Fruit fly (Drosophila melanogaster): ENCODE results near the gene CG5194.
A peak's percentile ranks its signal among the peaks of the same experiment; 100 is the strongest.

Gene CG5194

dm6 chr3L:9025680-9026079, 16.0 kb upstream of the CG5194 start (continued):
- TF ChIP-seq al (GFP tag; IDR thresholded peaks at IDR 0.05) (peak; percentile 87), exex (tag; optimal IDR thresholded peaks at IDR 0.05) (peak; percentile 15), BtbVII (GFP tag; optimal IDR thresholded peaks at IDR 0.05) (peak; percentile 65), ewg (GFP tag; optimal IDR thresholded peaks at IDR 0.05) (peak; percentile 72), CG8359 (GFP tag; optimal IDR thresholded peaks at IDR 0.05; ENCODE audit: borderline replicate concordance) (peak; percentile 61), Ssrp (tag; optimal IDR thresholded peaks at IDR 0.05) (peak; percentile 78), CG11560 (tag; IDR thresholded peaks at IDR 0.05) (peak; percentile 76; the same call in 2 of the 3 replicates), Side (GFP tag; optimal IDR thresholded peaks at IDR 0.05) (peak; percentile 78), sisA (GFP tag; IDR thresholded peaks at IDR 0.05) (peak; percentile 89), sim (GFP tag; IDR thresholded peaks at IDR 0.05) (peak; percentile 86), CoRest (tag; optimal IDR thresholded peaks at IDR 0.05) (peak; percentile 88), her (GFP tag; optimal IDR thresholded peaks at IDR 0.05) (peak; percentile 37), scrt (GFP tag; optimal IDR thresholded peaks at IDR 0.05) (peak; percentile 70), CG6272 (GFP tag; IDR thresholded peaks at IDR 0.05) (peak; percentile 83), B-H1 (GFP tag; IDR thresholded peaks at IDR 0.05) (peak; percentile 84), hb (GFP tag; IDR thresholded peaks at IDR 0.05; ENCODE audit: partially characterized antibody) (no peak), nmo (GFP tag; optimal IDR thresholded peaks at IDR 0.05) (peak; percentile 89), Sry-δ (GFP tag; optimal IDR thresholded peaks at IDR 0.05) (peak; percentile 37), ttk (GFP tag; IDR thresholded peaks at IDR 0.05) (peak; percentile 87), HHEX (GFP tag; optimal IDR thresholded peaks at IDR 0.05) (peak; percentile 70), CG32772 (GFP tag; IDR thresholded peaks at IDR 0.05) (peak; percentile 90), Fer2 (tag; optimal IDR thresholded peaks at IDR 0.05) (peak; percentile 45), chif (GFP tag; optimal IDR thresholded peaks at IDR 0.05) (peak; percentile 73 to 87), CG7928 (GFP tag; optimal IDR thresholded peaks at IDR 0.05) (no peak), CG17328 (GFP tag; IDR thresholded peaks at IDR 0.05) (peak; percentile 92), Ptx1 (GFP tag; IDR thresholded peaks at IDR 0.05) (peak; percentile 94), Med (GFP tag) (peak; percentile 96), Elba2 (GFP tag; optimal IDR thresholded peaks at IDR 0.05) (peak; percentile 19), CG4424 (GFP tag; optimal IDR thresholded peaks at IDR 0.05) (peak; percentile 86), CG15601 (tag; optimal IDR thresholded peaks at IDR 0.05) (peak; percentile 75), kah (GFP tag; optimal IDR thresholded peaks at IDR 0.05) (peak; percentile 68), Xbp1 (GFP tag; optimal IDR thresholded peaks at IDR 0.05) (peak; percentile 82), crc (GFP tag; optimal IDR thresholded peaks at IDR 0.05) (peak; percentile 71), CG3281 (GFP tag; optimal IDR thresholded peaks at IDR 0.05) (peak; percentile 73), MBD-R2 (GFP tag; IDR thresholded peaks at IDR 0.05) (peak; percentile 62), CG7963 (GFP tag; IDR thresholded peaks at IDR 0.05; ENCODE audit: partially characterized antibody) (no peak), pan (optimal IDR thresholded peaks at IDR 0.05) (no peak), pan (GFP tag; optimal IDR thresholded peaks at IDR 0.05 in 1 of 2, IDR thresholded peaks at IDR 0.05 in 1 of 2) (peak in 1 of 2 experiments; percentile 94), CG17802 (tag; optimal IDR thresholded peaks at IDR 0.05) (peak; percentile 43), CG14965 (GFP tag; optimal IDR thresholded peaks at IDR 0.05; ENCODE audit: borderline replicate concordance) (peak; percentile 37), CG6254 (GFP tag; optimal IDR thresholded peaks at IDR 0.05) (peak; percentile 64), HmgZ (tag; optimal IDR thresholded peaks at IDR 0.05) (peak; percentile 64), HLH3B (GFP tag; IDR thresholded peaks at IDR 0.05) (peak; percentile 94), mirr (GFP tag; optimal IDR thresholded peaks at IDR 0.05) (no peak), CG12155 (GFP tag; optimal IDR thresholded peaks at IDR 0.05) (peak; percentile 72), Oli (tag; optimal IDR thresholded peaks at IDR 0.05) (peak; percentile 91), Hey (tag; optimal IDR thresholded peaks at IDR 0.05) (no peak), salm (tag; optimal IDR thresholded peaks at IDR 0.05) (peak; percentile 81), CG7987 (GFP tag; optimal IDR thresholded peaks at IDR 0.05) (peak; percentile 40), CG18599 (GFP tag; optimal IDR thresholded peaks at IDR 0.05) (peak; percentile 77)

Data from whole organism, embryonic.